Worm (Caenorhabditis elegans): Measurements from ENCODE around the gene Y54E2A.8.

DNA sequence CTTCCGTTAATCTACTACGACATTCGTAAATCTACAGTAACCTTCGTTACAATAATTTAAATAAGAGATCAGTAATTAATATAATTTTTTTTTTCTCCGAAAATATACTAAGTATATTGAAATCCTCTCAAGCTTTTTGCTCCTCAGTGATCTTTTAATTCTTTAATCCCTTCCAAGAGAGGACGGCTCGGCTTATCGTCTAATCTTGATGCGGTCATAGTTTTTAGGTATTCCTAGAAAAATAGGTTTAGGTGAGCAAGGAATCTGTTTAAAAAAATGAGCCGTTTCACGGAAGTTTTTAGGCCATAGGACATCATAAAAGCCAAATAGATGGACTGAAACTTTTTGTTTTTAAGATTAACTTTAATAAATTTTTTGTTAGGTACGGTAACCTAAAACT, 53.9 kb downstream of the Y54E2A.8 start:
- TF ChIP-seq Y22D7AL.16 (tag; optimal IDR thresholded peaks at IDR 0.05) (no peak), dmd-4 (tag; optimal IDR thresholded peaks at IDR 0.05; ENCODE audit: borderline replicate concordance) (no peak), ceh-45 (GFP tag; IDR thresholded peaks at IDR 0.05) (no peak), ets-4 (tag; optimal IDR thresholded peaks at IDR 0.05) (no peak), ceh-9 (tag; optimal IDR thresholded peaks at IDR 0.05) (no peak), pag-3 (tag; optimal IDR thresholded peaks at IDR 0.05; ENCODE audit: borderline replicate concordance) (no peak), pqm-1 (tag; optimal IDR thresholded peaks at IDR 0.05) (no peak), nfya-1 (tag; optimal IDR thresholded peaks at IDR 0.05) (no peak), ceh-19 (GFP tag; optimal IDR thresholded peaks at IDR 0.05) (no peak), K09A11.1 (tag; optimal IDR thresholded peaks at IDR 0.05; ENCODE audit: insufficient read depth) (no peak), fkh-10 (GFP tag; optimal IDR thresholded peaks at IDR 0.05) (no peak), gmeb-2 (tag; optimal IDR thresholded peaks at IDR 0.05) (no peak)

All from whole organism, late embryonic.